Fruit fly (Drosophila melanogaster) whole organism, prepupa: ENCODE data around the gene CG31406.

ENCODE experiments used
- Blimp-1 ChIP-seq: fragments of 200-800 bp; sonication (Bioruptor generic); optimal IDR thresholded peaks from 3 replicates; lab custom pipeline; 2017; ENCODE audit warnings: missing biosample characterization, missing genetic modification characterization, mild to moderate bottlenecking, moderate library complexity, missing genetic modification reagents
- CG10631 ChIP-seq: fragments of 200-800 bp; sonication (Bioruptor generic); optimal IDR thresholded peaks from 2 replicates; lab custom pipeline; 2016; ENCODE audit warnings: missing biosample characterization, missing genetic modification characterization
- CG10669 ChIP-seq: fragments of 200-800 bp; sonication (Bioruptor generic); optimal IDR thresholded peaks from 3 replicates; lab custom pipeline; 2018; ENCODE audit warnings: missing biosample characterization, mild to moderate bottlenecking, missing genetic modification characterization, moderate library complexity
- CG11294 ChIP-seq: fragments of 200-800 bp; sonication (Bioruptor generic); IDR thresholded peaks from 2 replicates; pipeline ENCODE4 v1.3.6; 2022; ENCODE audit warnings: missing biosample characterization, missing genetic modification characterization
- CG11902 ChIP-seq: fragments of 200-800 bp; sonication (Bioruptor generic); optimal IDR thresholded peaks from 3 replicates; lab custom pipeline; 2016; ENCODE audit warnings: missing biosample characterization, missing genetic modification characterization
- CG1621 ChIP-seq: fragments of 200-800 bp; sonication (Bioruptor generic); optimal IDR thresholded peaks from 3 replicates; lab custom pipeline; 2018; ENCODE audit warnings: missing biosample characterization, mild to moderate bottlenecking, missing genetic modification characterization
- CG3032 ChIP-seq: fragments of 200-800 bp; optimal IDR thresholded peaks from 2 replicates; lab custom pipeline; 2019; ENCODE audit warnings: missing biosample characterization, mild to moderate bottlenecking, missing genetic modification characterization, moderate library complexity
- CG31627 ChIP-seq: fragments of 200-800 bp; sonication (Bioruptor generic); optimal IDR thresholded peaks from 3 replicates; lab custom pipeline; 2016; ENCODE audit warnings: missing biosample characterization, missing genetic modification characterization
- CG32006 ChIP-seq: fragments of 200-800 bp; sonication (Bioruptor generic); optimal IDR thresholded peaks from 3 replicates; lab custom pipeline; 2017; ENCODE audit warnings: missing biosample characterization, mild to moderate bottlenecking, missing genetic modification characterization
- CG34406 ChIP-seq: fragments of 200-800 bp; sonication (Bioruptor generic); optimal IDR thresholded peaks from 3 replicates; lab custom pipeline; 2016; ENCODE audit warnings: missing biosample characterization, missing genetic modification characterization
- CG3919 ChIP-seq: fragments of 200-800 bp; sonication (Bioruptor generic); optimal IDR thresholded peaks from 3 replicates; lab custom pipeline; 2016; ENCODE audit warnings: missing biosample characterization, missing genetic modification characterization
- CG4318 ChIP-seq: fragments of 200-800 bp; sonication (Bioruptor generic); optimal IDR thresholded peaks from 3 replicates; lab custom pipeline; 2017; ENCODE audit warnings: missing biosample characterization, mild to moderate bottlenecking, missing genetic modification characterization
- CG6276 ChIP-seq: fragments of 200-800 bp; sonication (Bioruptor generic); optimal IDR thresholded peaks from 2 replicates; lab custom pipeline; 2017; ENCODE audit warnings: missing biosample characterization, mild to moderate bottlenecking, missing genetic modification characterization
- CG6792 ChIP-seq: fragments of 200-800 bp; sonication (Bioruptor generic); optimal IDR thresholded peaks from 3 replicates; lab custom pipeline; 2016; ENCODE audit warnings: missing biosample characterization, missing genetic modification characterization
- CG6808 ChIP-seq: fragments of 200-800 bp; sonication (Bioruptor generic); optimal IDR thresholded peaks from 3 replicates; lab custom pipeline; 2017; ENCODE audit warnings: missing biosample characterization, missing genetic modification characterization, mild to moderate bottlenecking, moderate library complexity, missing genetic modification reagents
- CG6854 ChIP-seq: fragments of 200-800 bp; sonication (Bioruptor generic); optimal IDR thresholded peaks from 2 replicates; lab custom pipeline; 2017; ENCODE audit warnings: missing biosample characterization, mild to moderate bottlenecking, missing genetic modification characterization
- CG7368 ChIP-seq: fragments of 200-800 bp; sonication (Bioruptor generic); optimal IDR thresholded peaks from 3 replicates; lab custom pipeline; 2016; ENCODE audit warnings: missing biosample characterization, missing genetic modification characterization
- CG8119 ChIP-seq: fragments of 200-800 bp; sonication (Bioruptor generic); IDR thresholded peaks from 3 replicates; pipeline ENCODE4 v1.3.6; 2022; ENCODE audit warnings: missing biosample characterization, missing genetic modification characterization
- CG9139 ChIP-seq: fragments of 200-800 bp; sonication (Bioruptor generic); optimal IDR thresholded peaks from 3 replicates; lab custom pipeline; 2017; ENCODE audit warnings: missing biosample characterization, mild to moderate bottlenecking, missing genetic modification characterization
- Eip75B ChIP-seq: fragments of 200-800 bp; sonication (Bioruptor generic); optimal IDR thresholded peaks from 3 replicates; lab custom pipeline; 2016; ENCODE audit warnings: missing biosample characterization, missing genetic modification characterization
- Eip78C ChIP-seq: fragments of 200-800 bp; sonication (Bioruptor generic); peaks from one replicate; lab custom pipeline; 2016; ENCODE audit warnings: missing biosample characterization, missing genetic modification characterization
- Ets96B ChIP-seq: fragments of 200-800 bp; optimal IDR thresholded peaks from 2 replicates; lab custom pipeline; 2019; ENCODE audit warnings: missing biosample characterization, mild to moderate bottlenecking, missing genetic modification characterization, moderate library complexity
- Hr38 ChIP-seq: sonication (Bioruptor generic); optimal IDR thresholded peaks from 2 replicates; lab custom pipeline; 2016; ENCODE audit warnings: missing biosample characterization, missing genetic modification characterization
- Hr39 ChIP-seq: fragments of 200-800 bp; sonication (Bioruptor generic); optimal IDR thresholded peaks from 2 replicates; lab custom pipeline; 2016; ENCODE audit warnings: missing biosample characterization, missing genetic modification characterization
- Hr4 ChIP-seq: fragments of 200-800 bp; sonication (Bioruptor generic); optimal IDR thresholded peaks from 3 replicates; lab custom pipeline; 2016; ENCODE audit warnings: missing biosample characterization, missing genetic modification characterization
- Met ChIP-seq: fragments of 200-800 bp; sonication (Bioruptor generic); optimal IDR thresholded peaks from 3 replicates; lab custom pipeline; 2016; ENCODE audit warnings: missing biosample characterization, missing genetic modification characterization
- OdsH ChIP-seq: fragments of 200-800 bp; sonication (Bioruptor generic); optimal IDR thresholded peaks from 3 replicates; lab custom pipeline; 2016; ENCODE audit warnings: missing biosample characterization, missing genetic modification characterization
- Smox ChIP-seq: fragments of 200-800 bp; sonication (Bioruptor generic); optimal IDR thresholded peaks from 3 replicates; lab custom pipeline; 2016; ENCODE audit warnings: missing biosample characterization, missing genetic modification characterization
- Sox102F ChIP-seq: fragments of 200-800 bp; sonication (Bioruptor generic); optimal IDR thresholded peaks from 2 replicates; lab custom pipeline; 2016; ENCODE audit warnings: missing biosample characterization, mild to moderate bottlenecking, missing genetic modification characterization
- Sox14 ChIP-seq: fragments of 200-800 bp; sonication (Bioruptor generic); optimal IDR thresholded peaks from 3 replicates; lab custom pipeline; 2016; ENCODE audit warnings: missing biosample characterization, missing genetic modification characterization
- achi ChIP-seq: fragments of 200-800 bp; sonication (Bioruptor generic); optimal IDR thresholded peaks from 3 replicates; lab custom pipeline; 2016; ENCODE audit warnings: missing biosample characterization, missing genetic modification characterization
- acj6 ChIP-seq: fragments of 200-800 bp; sonication (Bioruptor generic); optimal IDR thresholded peaks from 3 replicates; lab custom pipeline; 2016; ENCODE audit warnings: missing biosample characterization, missing genetic modification characterization
- esn ChIP-seq: fragments of 200-800 bp; sonication (Bioruptor generic); optimal IDR thresholded peaks from 2 replicates; lab custom pipeline; 2016; ENCODE audit warnings: missing biosample characterization, mild to moderate bottlenecking, missing genetic modification characterization, moderate library complexity
- fd59A ChIP-seq: fragments of 200-800 bp; sonication (Bioruptor generic); optimal IDR thresholded peaks from 2 replicates; lab custom pipeline; 2017; ENCODE audit warnings: missing biosample characterization, mild to moderate bottlenecking, missing genetic modification characterization, missing genetic modification reagents
- fd85E ChIP-seq: fragments of 200-800 bp; sonication (Bioruptor generic); optimal IDR thresholded peaks from 3 replicates; lab custom pipeline; 2016; ENCODE audit warnings: missing biosample characterization, missing genetic modification characterization
- lz ChIP-seq: fragments of 200-800 bp; sonication (Bioruptor generic); optimal IDR thresholded peaks from 3 replicates; lab custom pipeline; 2016; ENCODE audit warnings: missing biosample characterization, missing genetic modification characterization
- pdm3 ChIP-seq: fragments of 200-800 bp; sonication (Bioruptor generic); optimal IDR thresholded peaks from 3 replicates; lab custom pipeline; 2016; ENCODE audit warnings: missing biosample characterization, missing genetic modification characterization
- salr ChIP-seq, 2 experiments: fragments of 200-800 bp; sonication (Bioruptor generic); optimal IDR thresholded peaks; 3 replicates each; lab custom pipeline; 2016 to 2018; ENCODE audit warnings: missing biosample characterization in 2 of 2, missing genetic modification characterization in 2 of 2, mild to moderate bottlenecking in 1 of 2
- svp ChIP-seq: fragments of 200-800 bp; sonication (Bioruptor generic); peaks from one replicate; lab custom pipeline; 2016; ENCODE audit warnings: missing biosample characterization, missing genetic modification characterization
- topi ChIP-seq: fragments of 200-800 bp; sonication (Bioruptor generic); optimal IDR thresholded peaks from 3 replicates; lab custom pipeline; 2016; ENCODE audit warnings: missing biosample characterization, missing genetic modification characterization
- vri ChIP-seq: fragments of 200-800 bp; sonication (Bioruptor generic); optimal IDR thresholded peaks from 3 replicates; lab custom pipeline; 2016; ENCODE audit warnings: missing biosample characterization, mild to moderate bottlenecking, missing genetic modification characterization

Gene CG31406

DNA sequence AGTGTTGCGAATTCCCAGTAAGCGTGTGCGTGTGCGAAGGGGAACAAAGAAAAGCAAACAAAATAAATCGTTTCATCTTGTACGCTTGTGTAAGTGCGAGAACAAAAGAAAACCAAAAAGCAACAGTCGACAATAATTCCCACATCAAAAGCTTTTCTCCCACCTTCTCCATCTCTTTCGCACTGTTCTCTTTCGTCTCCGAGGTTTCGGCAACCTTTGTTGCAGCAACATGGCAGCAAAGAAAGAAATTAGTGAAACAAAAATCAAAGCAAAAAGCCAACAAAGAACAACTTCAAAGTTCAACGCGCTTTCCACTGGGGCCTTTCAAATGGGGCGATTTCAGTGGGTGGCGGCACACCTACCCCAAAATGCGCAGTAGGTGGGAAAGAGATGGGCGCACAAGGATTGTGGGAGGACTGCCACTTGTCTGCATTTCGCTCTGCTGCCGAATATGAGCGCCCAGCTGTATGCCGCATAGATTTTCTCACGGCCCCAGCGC, 3.4 kb downstream of the CG31406 start (continued):
- no peak for TF ChIP-seq CG11902 (GFP tag; lab: Kevin White, UChicago)
- peak; percentile 99 for TF ChIP-seq CG1621 (tag; lab: Kevin White, UChicago)
- peak; percentile 98 for TF ChIP-seq CG6276
- TF ChIP-seq pdm3 (GFP tag; lab: Kevin White, UChicago), result peak; percentile 92
- peak; percentile 75 for TF ChIP-seq vri (GFP tag; lab: Kevin White, UChicago)
- TF ChIP-seq svp (GFP tag; lab: Kevin White, UChicago), result peak; percentile 68
- TF ChIP-seq topi (GFP tag; lab: Kevin White, UChicago), result peak; percentile 44
- TF ChIP-seq Sox102F (GFP tag; lab: Kevin White, UChicago), result peak; percentile 83
- peak; percentile 82 for TF ChIP-seq achi
- TF ChIP-seq CG6808, result peak; percentile 98
- TF ChIP-seq acj6, result peak; percentile 65
- no peak for TF ChIP-seq CG8119 (GFP tag; lab: Robert Waterston, UW)
- TF ChIP-seq Hr4 (GFP tag; lab: Kevin White, UChicago), result peak; percentile 83
- peak; percentile 98 for TF ChIP-seq CG9139 (GFP tag; lab: Kevin White, UChicago)
- TF ChIP-seq CG6854 (GFP tag; lab: Kevin White, UChicago), result peak; percentile 98
- TF ChIP-seq fd85E, result peak; percentile 77
- peak; percentile 92 to 99 for TF ChIP-seq salr (GFP tag; optimal IDR thresholded peaks at IDR 0.05; lab: Kevin White, UChicago)

DNA sequence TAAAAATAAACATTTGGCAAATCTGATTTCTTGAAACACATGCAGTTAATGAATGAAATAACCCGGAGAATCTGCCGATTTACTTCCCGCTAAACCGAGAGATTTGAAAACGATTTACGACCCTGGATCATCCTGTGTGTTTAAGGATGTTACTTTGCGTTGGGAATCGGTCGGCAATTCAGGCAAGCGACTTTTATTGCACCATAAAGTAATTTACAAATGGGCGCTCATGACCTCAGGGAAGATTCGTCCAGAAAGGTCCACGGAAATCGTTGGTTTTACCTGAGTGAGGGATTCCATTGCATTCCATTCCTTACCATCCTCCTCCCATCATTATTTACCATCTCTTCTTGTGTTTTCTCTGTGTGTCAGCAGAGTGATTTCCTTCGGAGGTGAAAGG, 4.3 kb downstream of the CG31406 start:
- TF ChIP-seq CG1621 (tag; lab: Kevin White, UChicago), result no peak
- no peak for TF ChIP-seq CG11294 (GFP tag; lab: Robert Waterston, UW)
- no peak for TF ChIP-seq Sox14 (GFP tag; lab: Kevin White, UChicago)

dm6 chr3R:10353932-10354703, 5.6 kb downstream of the CG31406 start:
- TF ChIP-seq CG7368, result no peak
- TF ChIP-seq salr (GFP tag; optimal IDR thresholded peaks at IDR 0.05; lab: Kevin White, UChicago), result no peak
- peak; percentile 5 for TF ChIP-seq fd59A (GFP tag; lab: Kevin White, UChicago)
- TF ChIP-seq esn, result peak; percentile 43
- peak; percentile 33 for TF ChIP-seq pdm3 (GFP tag; lab: Kevin White, UChicago)
- TF ChIP-seq Sox14 (GFP tag; lab: Kevin White, UChicago), result peak; percentile 6
- peak; percentile 25 for TF ChIP-seq achi
- TF ChIP-seq fd85E, result no peak
- TF ChIP-seq Sox102F (GFP tag; lab: Kevin White, UChicago), result peak; percentile 21
- no peak for TF ChIP-seq CG6854 (GFP tag; lab: Kevin White, UChicago)
- no peak for TF ChIP-seq CG6276
- TF ChIP-seq CG3919 (GFP tag; lab: Kevin White, UChicago), result peak; percentile 43
- no peak for TF ChIP-seq Hr38
- TF ChIP-seq CG10669 (GFP tag; lab: Kevin White, UChicago), result peak; percentile 36
- TF ChIP-seq topi (GFP tag; lab: Kevin White, UChicago), result peak; percentile 5
- peak; percentile 43 for TF ChIP-seq CG10631 (GFP tag; lab: Kevin White, UChicago)
- peak; percentile 37 for TF ChIP-seq OdsH
- peak; percentile 15 for TF ChIP-seq CG31627 (GFP tag; lab: Kevin White, UChicago)
- TF ChIP-seq svp (GFP tag; lab: Kevin White, UChicago), result peak; percentile 88
- TF ChIP-seq Hr4 (GFP tag; lab: Kevin White, UChicago), result peak; percentile 5
- TF ChIP-seq Hr39, result peak; percentile 25
- TF ChIP-seq Eip75B (GFP tag; lab: Kevin White, UChicago), result peak; percentile 38
- peak; percentile 41 for TF ChIP-seq CG3032 (tag; lab: Kevin White, UChicago)
- TF ChIP-seq Met (GFP tag; lab: Kevin White, UChicago), result peak; percentile 29
- peak; percentile 38 for TF ChIP-seq CG32006 (GFP tag; lab: Kevin White, UChicago)
- TF ChIP-seq Eip78C (GFP tag; lab: Kevin White, UChicago), result peak; percentile 65
- TF ChIP-seq acj6, result peak; percentile 27
- TF ChIP-seq Blimp-1, result no peak
- TF ChIP-seq CG6792, result peak; percentile 12
- peak; percentile 41 for TF ChIP-seq Ets96B (tag; lab: Kevin White, UChicago)
- TF ChIP-seq CG4318 (GFP tag; lab: Kevin White, UChicago), result no peak
- peak; percentile 2 for TF ChIP-seq CG34406 (GFP tag; lab: Kevin White, UChicago)
- peak; percentile 3 for TF ChIP-seq lz
- peak; percentile 27 for TF ChIP-seq Smox
